Worm (Caenorhabditis elegans): ENCODE data around the gene F58E6.11.

DNA sequence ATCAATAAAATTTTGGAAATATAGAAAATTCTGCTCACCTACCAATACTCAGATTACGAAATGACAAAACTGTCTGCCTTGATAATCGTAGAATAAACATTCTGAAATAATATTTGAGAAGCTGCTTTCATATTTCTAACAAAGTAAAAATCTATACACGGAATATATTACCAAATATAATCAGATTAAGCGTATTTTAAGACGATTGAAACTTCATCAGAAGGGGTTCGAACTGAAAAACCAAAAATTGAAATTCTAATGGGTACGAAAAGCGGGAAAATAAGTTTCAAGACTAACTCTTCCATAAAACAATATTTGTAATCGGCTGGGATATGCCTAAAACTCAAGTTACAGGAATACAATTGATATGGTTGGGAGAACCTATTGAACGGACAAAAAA lies 21.6 kb upstream of the F58E6.11 start, which contains the start of gene F46B6.4:
- TF ChIP-seq nhr-11 (tag; optimal IDR thresholded peaks at IDR 0.05): no peak
- TF ChIP-seq mec-3 (tag; optimal IDR thresholded peaks at IDR 0.05; ENCODE audit: borderline replicate concordance): no peak
- TF ChIP-seq ama-1 (optimal IDR thresholded peaks at IDR 0.05): no peak
- TF ChIP-seq ztf-16 (tag; optimal IDR thresholded peaks at IDR 0.05): no peak
- TF ChIP-seq ceh-45 (GFP tag; IDR thresholded peaks at IDR 0.05): no peak
- TF ChIP-seq F13H6.1 (tag; optimal IDR thresholded peaks at IDR 0.05): no peak
- TF ChIP-seq rnt-1 (tag; optimal IDR thresholded peaks at IDR 0.05): no peak
- TF ChIP-seq ceh-34 (tag; optimal IDR thresholded peaks at IDR 0.05): no peak
- no peak for TF ChIP-seq nfya-1 (tag; optimal IDR thresholded peaks at IDR 0.05)
- no peak for TF ChIP-seq ceh-24 (tag; optimal IDR thresholded peaks at IDR 0.05)
- no peak for TF ChIP-seq sox-4 (tag; optimal IDR thresholded peaks at IDR 0.05)
- TF ChIP-seq fkh-10 (GFP tag; optimal IDR thresholded peaks at IDR 0.05): no peak
- TF ChIP-seq pat-9 (tag; optimal IDR thresholded peaks at IDR 0.05): no peak
